Worm (Caenorhabditis elegans) whole organism, L3 larva: ENCODE data around the gene srx-60.

Experiments
- egl-5 ChIP-seq: fragments of 150-350 bp; optimal IDR thresholded peaks from 2 replicates; lab custom pipeline; 2017; ENCODE audit warnings: missing biosample characterization, missing genetic modification reagents, missing genetic modification characterization, inconsistent platforms
- elt-3 ChIP-seq, 3 experiments: fragments of 150-350 bp in 1 of 3; sonication (generic microtip) in 2 of 3; optimal IDR thresholded peaks; 2 replicates in 2 of 3; 4 replicates in 1 of 3; lab custom pipeline; 2014 to 2017; ENCODE audit warnings: missing biosample characterization in 3 of 3, missing genetic modification characterization in 3 of 3
- zag-1 ChIP-seq: fragments of 150-350 bp; optimal IDR thresholded peaks from 2 replicates; lab custom pipeline; 2014; ENCODE audit warnings: missing biosample characterization, missing genetic modification characterization

DNA sequence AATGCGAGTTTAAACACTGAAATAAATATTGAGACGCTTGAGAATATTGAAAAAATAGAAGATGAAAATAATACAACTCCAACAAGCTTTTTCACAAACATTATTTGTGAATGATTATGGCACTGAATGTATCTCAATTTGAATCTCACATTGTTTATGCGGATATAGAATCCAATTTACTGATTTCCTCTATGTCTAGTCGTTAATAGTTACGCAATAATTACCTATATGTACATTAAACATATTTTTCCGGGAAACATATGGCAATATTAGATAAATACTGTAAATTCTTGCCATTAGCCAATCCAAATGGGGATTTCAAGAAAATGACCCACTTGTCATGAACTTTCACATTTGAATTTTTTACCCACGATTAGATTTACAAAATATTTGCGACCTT lies 5.3 kb upstream of the srx-60 start, which contains the start of gene srx-9:
- TF ChIP-seq elt-3 (tag; optimal IDR thresholded peaks at IDR 0.05; lab: Kevin White, UChicago) (no peak), egl-5 (tag; lab: Kevin White, UChicago) (no peak), zag-1 (tag; lab: Kevin White, UChicago) (no peak)
